Worm (Caenorhabditis elegans): Measurements from ENCODE around the gene acl-7.

DNA sequence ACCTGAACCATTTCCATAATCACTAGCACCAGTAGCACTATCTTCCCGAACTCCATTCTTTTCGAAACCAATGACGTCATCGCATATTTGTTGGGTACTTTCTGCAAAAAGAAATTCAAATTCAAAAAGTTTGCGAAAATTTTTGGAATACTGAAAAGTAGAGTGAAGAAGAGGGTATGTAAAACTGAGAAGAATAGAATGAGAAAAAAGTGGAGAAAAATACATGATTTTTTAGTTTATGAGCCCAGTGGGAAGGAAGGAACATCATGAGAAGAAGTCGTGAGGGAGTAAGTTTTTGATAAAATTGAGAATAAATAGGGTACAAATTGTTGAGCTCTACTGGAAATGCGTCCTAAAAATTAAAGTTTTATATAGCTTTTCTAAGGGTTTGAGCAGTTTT, 23.8 kb upstream of the acl-7 start, which contains the start of gene lgc-35:
- no peak for TF ChIP-seq ceh-16 (tag; optimal IDR thresholded peaks at IDR 0.05)
- TF ChIP-seq nhr-25 (tag; optimal IDR thresholded peaks at IDR 0.05), result no peak
- no peak for TF ChIP-seq egl-27 (tag; optimal IDR thresholded peaks at IDR 0.05)
- no peak for TF ChIP-seq nhr-11 (tag; optimal IDR thresholded peaks at IDR 0.05)
- TF ChIP-seq jun-1 (tag; optimal IDR thresholded peaks at IDR 0.05), result no peak
- no peak for TF ChIP-seq pqm-1 (tag; optimal IDR thresholded peaks at IDR 0.05)
- no peak for TF ChIP-seq unc-62 (GFP tag; optimal IDR thresholded peaks at IDR 0.05)
- no peak for TF ChIP-seq nhr-237 (tag; optimal IDR thresholded peaks at IDR 0.05)
- no peak for TF ChIP-seq elt-3 (tag; optimal IDR thresholded peaks at IDR 0.05)
- no peak for TF ChIP-seq nhr-77 (tag; optimal IDR thresholded peaks at IDR 0.05)
- TF ChIP-seq ceh-82 (tag; optimal IDR thresholded peaks at IDR 0.05), result no peak

All from whole organism, L3 larva.